Fruit fly (Drosophila melanogaster) whole organism: Measurements from ENCODE around the gene CG6465.

ENCODE experiments used
- Dll ChIP-seq: fragments of >200 bp; optimal IDR thresholded peaks from 2 replicates; lab custom pipeline; 2017
- EcR ChIP-seq, 2 experiments: fragments of >200 bp; optimal IDR thresholded peaks; 2 replicates each; lab custom pipeline; 2017; ENCODE audit warnings: missing biosample characterization in 2 of 2, missing genetic modification characterization in 2 of 2, missing genetic modification reagents in 2 of 2
- psq ChIP-seq: fragments of >200 bp; optimal IDR thresholded peaks from 2 replicates; lab custom pipeline; 2017
- usp ChIP-seq: fragments of >200 bp; optimal IDR thresholded peaks from 2 replicates; lab custom pipeline; 2017; ENCODE audit warnings: missing biosample characterization, missing genetic modification characterization, mixed read lengths

DNA sequence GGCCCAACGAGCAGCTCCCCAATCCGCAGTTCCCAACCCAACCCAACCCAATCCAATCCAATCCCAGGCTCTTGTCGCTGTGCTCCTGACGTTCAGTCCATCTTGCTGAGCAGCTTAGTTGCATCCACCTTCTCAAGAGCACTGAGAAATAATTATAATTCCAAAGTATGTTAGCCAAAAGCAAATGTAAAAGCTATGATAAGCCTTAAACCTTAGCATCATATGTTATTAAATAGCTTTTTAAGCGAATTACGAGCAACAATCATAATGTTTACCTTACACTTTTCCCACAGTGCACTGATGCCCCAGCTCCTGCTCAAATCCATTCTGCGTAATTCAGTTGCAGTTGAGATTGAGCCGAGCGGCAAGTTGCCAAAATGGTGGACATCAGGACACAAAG is 7.1 kb downstream of the CG6465 start:
- no peak for TF ChIP-seq psq (lab: Kevin White, UChicago)
- no peak for TF ChIP-seq usp (GFP tag; lab: Kevin White, UChicago)
- TF ChIP-seq EcR (GFP tag; optimal IDR thresholded peaks at IDR 0.05; lab: Kevin White, UChicago): no peak
- TF ChIP-seq Dll (lab: Kevin White, UChicago): no peak
